Worm (Caenorhabditis elegans): ENCODE measurements around the gene gcy-6.

DNA sequence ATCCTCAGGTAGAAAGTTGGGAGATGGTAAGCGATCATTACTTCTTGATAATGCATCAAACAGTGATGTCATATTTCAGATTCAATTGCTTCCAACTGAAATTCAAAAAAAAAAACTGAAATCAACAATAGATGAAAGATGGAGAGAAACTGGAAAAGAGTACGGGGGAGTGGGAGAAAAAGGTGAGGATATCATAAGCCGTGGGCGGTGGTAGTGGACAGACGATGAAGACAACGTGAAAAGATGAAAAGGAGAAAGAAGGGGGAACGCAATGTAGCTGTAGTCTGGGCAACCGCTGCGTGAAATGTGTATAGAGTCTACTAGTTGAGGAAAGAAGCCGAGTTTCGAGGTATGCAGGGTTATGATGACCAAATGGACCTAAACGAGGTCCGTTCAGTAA is 6.6 kb downstream of the gcy-6 start, which contains the start of gene che-12:
- TF ChIP-seq madf-6 (GFP tag; IDR thresholded peaks at IDR 0.05): no peak
- no peak for TF ChIP-seq hlh-26 (GFP tag; conservative IDR thresholded peaks at IDR 0.05)
- no peak for TF ChIP-seq madf-8 (GFP tag; conservative IDR thresholded peaks at IDR 0.05)
- TF ChIP-seq tbp1 (GFP tag; optimal IDR thresholded peaks at IDR 0.05): no peak
- TF ChIP-seq nfya-1 (tag; optimal IDR thresholded peaks at IDR 0.05; ENCODE audit: borderline replicate concordance, insufficient read depth): no peak
- TF ChIP-seq nhr-120 (GFP tag; IDR thresholded peaks at IDR 0.05): no peak
- TF ChIP-seq sptf-2 (GFP tag; optimal IDR thresholded peaks at IDR 0.05): no peak
- TF ChIP-seq T26A5.8 (tag; optimal IDR thresholded peaks at IDR 0.05): no peak
- TF ChIP-seq Y67H2A.10 (GFP tag; conservative IDR thresholded peaks at IDR 0.05): no peak
- TF ChIP-seq F52B5.7 (tag; optimal IDR thresholded peaks at IDR 0.05): no peak
- no peak for TF ChIP-seq madf-3 (GFP tag; IDR thresholded peaks at IDR 0.05)
- TF ChIP-seq K12H6.12 (tag; optimal IDR thresholded peaks at IDR 0.05): no peak

All from whole organism, young adult.